Fruit fly (Drosophila melanogaster): ENCODE data around the gene Mi-2.
A peak's percentile ranks its signal among the peaks of the same experiment; 100 is the strongest.

DNA sequence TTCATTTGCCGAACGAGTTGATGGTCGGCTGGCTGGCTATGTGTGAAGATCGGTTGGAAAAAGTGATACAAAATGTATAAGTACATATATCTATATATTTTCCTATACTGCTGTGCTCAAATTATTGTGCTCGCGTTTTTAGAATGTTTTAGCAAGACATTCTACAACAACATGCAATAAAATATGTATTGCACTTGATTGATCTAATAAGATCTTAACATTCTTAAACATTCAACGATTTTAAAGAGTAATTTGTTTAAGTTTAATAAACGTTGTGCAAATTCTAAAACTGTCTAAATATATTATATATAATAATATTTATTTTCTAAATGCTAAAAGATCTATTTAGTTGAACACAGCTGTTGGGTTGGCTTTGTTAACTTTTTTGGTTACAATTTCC is 30.3 kb upstream of the Mi-2 start:
- TF ChIP-seq Dek (tag; optimal IDR thresholded peaks at IDR 0.05) (no peak), pan (optimal IDR thresholded peaks at IDR 0.05) (no peak), pan (GFP tag; optimal IDR thresholded peaks at IDR 0.05 in 1 of 2, IDR thresholded peaks at IDR 0.05 in 1 of 2) (no peak), CG9932 (GFP tag; IDR thresholded peaks at IDR 0.05) (peak; percentile 15; the same call in 1 of the 2 replicates), slou (GFP tag; optimal IDR thresholded peaks at IDR 0.05) (no peak), B-H2 (GFP tag; optimal IDR thresholded peaks at IDR 0.05) (no peak)

Measured in whole organism, embryonic.